Worm (Caenorhabditis elegans) whole organism, young adult: ENCODE data around the gene C18D11.7.

Experiments
- K12H6.12 ChIP-seq: fragments of 200-800 bp; sonication (Bioruptor generic); optimal IDR thresholded peaks from 2 replicates; lab custom pipeline; 2018; ENCODE audit warnings: mild to moderate bottlenecking, missing genetic modification characterization, missing compliant biosample characterization
- ama-1 ChIP-seq, 3 experiments: fragments of 150-350 bp in 1 of 3; sonication (generic microtip) in 2 of 3; optimal IDR thresholded peaks; 2 replicates each; lab custom pipeline; 2014 to 2018; ENCODE audit warnings: missing biosample characterization in 2 of 3, missing genetic modification characterization in 2 of 3, missing genetic modification reagents in 2 of 3
- dpl-1 ChIP-seq: fragments of 150-350 bp; optimal IDR thresholded peaks from 2 replicates; lab custom pipeline; 2014; ENCODE audit warnings: missing biosample characterization, missing genetic modification reagents, missing genetic modification characterization
- efl-1 ChIP-seq: fragments of 150-350 bp; optimal IDR thresholded peaks from 2 replicates; lab custom pipeline; 2014; ENCODE audit warnings: missing biosample characterization, missing genetic modification reagents, missing genetic modification characterization
- let-607 ChIP-seq, 2 experiments: fragments of 200-800 bp in 1 of 2; sonication (Bioruptor generic) in 1 of 2; sonication (generic microtip) in 1 of 2; optimal IDR thresholded peaks; 2 replicates each; lab custom pipeline; 2016 to 2018; ENCODE audit warnings: mild to moderate bottlenecking in 2 of 2, missing compliant biosample characterization in 2 of 2, missing genetic modification characterization in 2 of 2, moderate library complexity in 2 of 2, missing genotype in 1 of 2
- madf-6 ChIP-seq: fragments of 200-800 bp; sonication (Bioruptor generic); IDR thresholded peaks from 2 replicates; pipeline ENCODE4 v1.3.6; 2022; ENCODE audit warnings: missing genetic modification reagents, missing genetic modification characterization, missing compliant biosample characterization
- rcor-1 ChIP-seq: fragments of 200-800 bp; sonication (Bioruptor generic); IDR thresholded peaks from 2 replicates; pipeline ENCODE4 v1.3.6; 2022; ENCODE audit warnings: missing genetic modification reagents, missing genetic modification characterization, missing compliant biosample characterization
- snpc-4 ChIP-seq, 5 experiments: fragments of 150-350 bp in 1 of 5; sonication (generic microtip) in 4 of 5; optimal IDR thresholded peaks; 2 replicates each; lab custom pipeline; 2014 to 2018; ENCODE audit warnings: missing genetic modification characterization in 5 of 5, missing biosample characterization in 3 of 5, antibody characterized with exemption in 2 of 5, mild to moderate bottlenecking in 2 of 5, missing compliant biosample characterization in 2 of 5, missing genotype in 2 of 5, moderate library complexity in 2 of 5, missing genetic modification reagents in 1 of 5

DNA sequence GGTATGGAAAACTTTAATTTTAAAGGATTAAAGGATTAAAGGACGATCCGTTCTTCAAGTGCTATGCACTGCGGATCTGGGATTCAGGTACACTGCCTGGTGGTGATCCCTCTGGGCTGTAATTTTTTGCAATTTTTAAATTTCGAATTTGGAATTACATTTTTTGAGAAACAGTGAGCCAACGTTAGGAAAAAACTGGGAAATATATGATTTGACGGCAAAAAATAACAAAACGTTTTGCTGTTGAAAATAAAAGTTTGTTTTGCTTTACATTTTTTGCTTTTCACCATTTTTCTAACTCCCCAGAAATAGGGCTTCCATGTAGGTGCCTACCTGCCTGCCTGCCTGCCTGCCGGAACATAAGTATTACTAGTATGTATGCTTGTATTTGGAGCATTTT lies 823 bp upstream of the C18D11.7 start, which contains the start of gene C18D11.10:
- TF ChIP-seq let-607 (tag; optimal IDR thresholded peaks at IDR 0.05; lab: Kevin White, UChicago): no peak
- TF ChIP-seq madf-6: no peak
- no peak for TF ChIP-seq rcor-1 (GFP tag; lab: Robert Waterston, UW)
- no peak for TF ChIP-seq snpc-4 (GFP tag; optimal IDR thresholded peaks at IDR 0.05; lab: Kevin White, UChicago)
- no peak for TF ChIP-seq snpc-4 (tag; optimal IDR thresholded peaks at IDR 0.05; lab: Kevin White, UChicago)
- no peak for TF ChIP-seq dpl-1 (GFP tag; lab: Kevin White, UChicago)
- no peak for TF ChIP-seq K12H6.12 (tag; lab: Kevin White, UChicago)
- TF ChIP-seq ama-1 (optimal IDR thresholded peaks at IDR 0.05; lab: Kevin White, UChicago): no peak
- no peak for TF ChIP-seq ama-1 (GFP tag; optimal IDR thresholded peaks at IDR 0.05; lab: Kevin White, UChicago)
- no peak for TF ChIP-seq efl-1
